Worm (Caenorhabditis elegans) whole organism, mixed stage, embryonic: ENCODE results near the gene Y75B8A.44.
A peak's percentile ranks its signal among the peaks of the same experiment; 100 is the strongest.
"Not testable (repeated sequence)": the region's sequence is repeated elsewhere in the genome, so short reads cannot be mapped to it uniquely, and the experiment has no call there.

Experiments
- M03D4.4 ChIP-seq: sonication (generic microtip); optimal IDR thresholded peaks from 2 replicates; lab custom pipeline; 2017; ENCODE audit warnings: mild to moderate bottlenecking, missing genetic modification characterization, missing compliant biosample characterization
- bed-3 ChIP-seq: fragments of 200-800 bp; sonication (Bioruptor generic); optimal IDR thresholded peaks from 3 replicates; lab custom pipeline; 2018; ENCODE audit warnings: mild to moderate bottlenecking, missing genetic modification characterization, moderate library complexity, missing compliant biosample characterization
- blmp-1 ChIP-seq: fragments of 150-350 bp; optimal IDR thresholded peaks from 2 replicates; lab custom pipeline; 2014; ENCODE audit warnings: missing biosample characterization, missing genetic modification characterization
- ceh-39 ChIP-seq: fragments of 150-350 bp; optimal IDR thresholded peaks from 2 replicates; lab custom pipeline; 2014; ENCODE audit warnings: missing biosample characterization, missing genetic modification characterization
- ceh-43 ChIP-seq: fragments of 200-800 bp; sonication (Bioruptor generic); optimal IDR thresholded peaks from 2 replicates; lab custom pipeline; 2018; ENCODE audit warnings: mild to moderate bottlenecking, missing genetic modification characterization, moderate library complexity, missing compliant biosample characterization
- ces-1 ChIP-seq: fragments of 150-350 bp; optimal IDR thresholded peaks from 2 replicates; lab custom pipeline; 2014; ENCODE audit warnings: missing biosample characterization, missing genetic modification reagents, missing genetic modification characterization
- drap-1 ChIP-seq: fragments of 200-800 bp; sonication (Bioruptor generic); optimal IDR thresholded peaks from 3 replicates; lab custom pipeline; 2018; ENCODE audit warnings: mild to moderate bottlenecking, missing genetic modification characterization, missing compliant biosample characterization
- elt-1 ChIP-seq: sonication (generic microtip); optimal IDR thresholded peaks from 2 replicates; lab custom pipeline; 2017; ENCODE audit warnings: missing genetic modification characterization, mild to moderate bottlenecking, missing compliant biosample characterization, antibody characterized with exemption, moderate library complexity, borderline replicate concordance; ENCODE audit not compliant: insufficient read depth
- elt-3 ChIP-seq: fragments of 150-350 bp; optimal IDR thresholded peaks from 2 replicates; lab custom pipeline; 2014; ENCODE audit warnings: missing biosample characterization, missing genetic modification characterization
- flh-1 ChIP-seq: fragments of 200-800 bp; sonication (Bioruptor generic); optimal IDR thresholded peaks from 2 replicates; lab custom pipeline; 2018; ENCODE audit warnings: mild to moderate bottlenecking, missing genetic modification characterization, moderate library complexity, missing compliant biosample characterization
- ham-2 ChIP-seq: fragments of 200-800 bp; sonication (Bioruptor generic); optimal IDR thresholded peaks from 2 replicates; lab custom pipeline; 2018; ENCODE audit warnings: mild to moderate bottlenecking, missing genetic modification characterization, missing compliant biosample characterization
- hlh-1 ChIP-seq: fragments of 150-350 bp; optimal IDR thresholded peaks from 2 replicates; lab custom pipeline; 2014; ENCODE audit warnings: missing biosample characterization, missing genetic modification reagents, missing genetic modification characterization
- lin-13 ChIP-seq: fragments of 150-350 bp; optimal IDR thresholded peaks from 2 replicates; lab custom pipeline; 2014; ENCODE audit warnings: missing biosample characterization, missing genetic modification characterization
- lin-32 ChIP-seq: fragments of 200-800 bp; sonication (Bioruptor generic); optimal IDR thresholded peaks from 2 replicates; lab custom pipeline; 2018; ENCODE audit warnings: mild to moderate bottlenecking, missing genetic modification characterization, missing compliant biosample characterization
- mab-5 ChIP-seq: fragments of 150-350 bp; optimal IDR thresholded peaks from 2 replicates; lab custom pipeline; 2014; ENCODE audit warnings: missing biosample characterization, missing genetic modification characterization
- mep-1 ChIP-seq: fragments of 150-350 bp; optimal IDR thresholded peaks from 2 replicates; lab custom pipeline; 2017; ENCODE audit warnings: missing biosample characterization, missing genetic modification reagents, missing genetic modification characterization, inconsistent platforms
- mls-2 ChIP-seq: sonication (generic microtip); optimal IDR thresholded peaks from 2 replicates; lab custom pipeline; 2016; ENCODE audit warnings: mild to moderate bottlenecking, missing genetic modification characterization, moderate library complexity, missing compliant biosample characterization
- nhr-12 ChIP-seq: fragments of 150-350 bp; optimal IDR thresholded peaks from 2 replicates; lab custom pipeline; 2014; ENCODE audit warnings: missing biosample characterization, missing genetic modification characterization
- nhr-2 ChIP-seq: fragments of 150-350 bp; optimal IDR thresholded peaks from 2 replicates; lab custom pipeline; 2014; ENCODE audit warnings: missing biosample characterization, missing genetic modification characterization
- nhr-237 ChIP-seq: fragments of 150-350 bp; optimal IDR thresholded peaks from 2 replicates; lab custom pipeline; 2014; ENCODE audit warnings: missing biosample characterization, missing genetic modification characterization
- nhr-28 ChIP-seq: fragments of 150-350 bp; optimal IDR thresholded peaks from 2 replicates; lab custom pipeline; 2014; ENCODE audit warnings: missing biosample characterization, missing genetic modification characterization
- nhr-76 ChIP-seq: sonication (generic microtip); optimal IDR thresholded peaks from 2 replicates; lab custom pipeline; 2017; ENCODE audit warnings: missing biosample characterization, missing genetic modification characterization
- pha-4 ChIP-seq: fragments of 150-350 bp; optimal IDR thresholded peaks from 2 replicates; lab custom pipeline; 2018; ENCODE audit warnings: missing biosample characterization, missing genetic modification reagents, missing genetic modification characterization
- sem-2 ChIP-seq: fragments of 200-800 bp; sonication (Bioruptor generic); optimal IDR thresholded peaks from 2 replicates; lab custom pipeline; 2018; ENCODE audit warnings: mild to moderate bottlenecking, missing genetic modification characterization, missing compliant biosample characterization
- snpc-4 ChIP-seq: fragments of 150-350 bp; optimal IDR thresholded peaks from 2 replicates; lab custom pipeline; 2014; ENCODE audit warnings: missing biosample characterization, missing genetic modification characterization
- sptf-1 ChIP-seq: sonication (generic microtip); optimal IDR thresholded peaks from 2 replicates; lab custom pipeline; 2017; ENCODE audit warnings: mild to moderate bottlenecking, missing genetic modification characterization, moderate library complexity, missing compliant biosample characterization
- tbx-8 ChIP-seq: fragments of 200-800 bp; sonication (Bioruptor generic); optimal IDR thresholded peaks from 2 replicates; lab custom pipeline; 2018; ENCODE audit warnings: mild to moderate bottlenecking, missing genetic modification characterization, moderate library complexity, missing compliant biosample characterization
- unc-120 ChIP-seq: sonication (generic microtip); optimal IDR thresholded peaks from 2 replicates; lab custom pipeline; 2017; ENCODE audit warnings: missing genetic modification characterization, missing compliant biosample characterization; ENCODE audit not compliant: poor library complexity, severe bottlenecking
- unc-39 ChIP-seq: fragments of 150-350 bp; optimal IDR thresholded peaks from 2 replicates; lab custom pipeline; 2014; ENCODE audit warnings: missing biosample characterization, missing genetic modification characterization
- unc-62 ChIP-seq: fragments of 150-350 bp; optimal IDR thresholded peaks from 2 replicates; lab custom pipeline; 2014; ENCODE audit warnings: missing biosample characterization, missing genetic modification reagents, missing genetic modification characterization
- zip-8 ChIP-seq: fragments of 150-350 bp; optimal IDR thresholded peaks from 2 replicates; lab custom pipeline; 2014; ENCODE audit warnings: missing biosample characterization, missing genetic modification characterization

The Y75B8A.44 gene

ce11 chrIII:12164414-12164813 is 29.9 kb upstream of the Y75B8A.44 start:
- no peak for TF ChIP-seq bed-3 (GFP tag; lab: Kevin White, UChicago)
- no peak for TF ChIP-seq lin-32

DNA sequence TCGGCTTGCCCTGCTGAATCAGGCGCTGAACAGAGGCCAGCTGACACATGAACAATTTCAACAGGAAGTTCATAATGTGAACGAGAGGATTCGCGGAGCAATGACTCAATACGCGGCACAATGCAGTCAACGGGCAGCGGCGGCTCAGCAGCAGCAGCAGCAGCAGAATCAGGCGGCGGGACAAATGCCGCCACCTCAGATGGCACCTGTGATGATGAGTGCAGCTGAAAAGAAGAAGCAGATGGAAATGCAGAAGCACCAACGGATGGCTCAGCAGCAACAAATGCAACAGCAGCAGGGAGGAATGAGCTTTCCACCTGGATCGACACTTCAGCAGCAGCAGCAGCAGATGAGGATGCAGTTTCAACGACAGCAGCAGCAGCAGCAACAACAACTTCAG is 29.0 kb upstream of the Y75B8A.44 start:
- TF ChIP-seq nhr-12 (tag; lab: Kevin White, UChicago): no peak
- TF ChIP-seq unc-39: no peak
- TF ChIP-seq elt-1 (tag; lab: Kevin White, UChicago): no peak
- no peak for TF ChIP-seq mls-2 (tag; lab: Kevin White, UChicago)
- TF ChIP-seq drap-1 (GFP tag; lab: Kevin White, UChicago): no peak
- TF ChIP-seq mep-1 (tag; lab: Kevin White, UChicago): no peak
- no peak for TF ChIP-seq snpc-4
- no peak for TF ChIP-seq ceh-43 (GFP tag; lab: Kevin White, UChicago)
- no peak for TF ChIP-seq sptf-1 (tag; lab: Kevin White, UChicago)
- TF ChIP-seq nhr-2 (tag; lab: Kevin White, UChicago): no peak
- no peak for TF ChIP-seq nhr-76 (tag; lab: Kevin White, UChicago)
- no peak for TF ChIP-seq flh-1 (GFP tag; lab: Kevin White, UChicago)
- no peak for TF ChIP-seq elt-3 (tag; lab: Kevin White, UChicago)
- TF ChIP-seq blmp-1 (tag; lab: Kevin White, UChicago): no peak
- TF ChIP-seq tbx-8 (GFP tag; lab: Kevin White, UChicago): no peak
- no peak for TF ChIP-seq sem-2 (GFP tag; lab: Kevin White, UChicago)

DNA sequence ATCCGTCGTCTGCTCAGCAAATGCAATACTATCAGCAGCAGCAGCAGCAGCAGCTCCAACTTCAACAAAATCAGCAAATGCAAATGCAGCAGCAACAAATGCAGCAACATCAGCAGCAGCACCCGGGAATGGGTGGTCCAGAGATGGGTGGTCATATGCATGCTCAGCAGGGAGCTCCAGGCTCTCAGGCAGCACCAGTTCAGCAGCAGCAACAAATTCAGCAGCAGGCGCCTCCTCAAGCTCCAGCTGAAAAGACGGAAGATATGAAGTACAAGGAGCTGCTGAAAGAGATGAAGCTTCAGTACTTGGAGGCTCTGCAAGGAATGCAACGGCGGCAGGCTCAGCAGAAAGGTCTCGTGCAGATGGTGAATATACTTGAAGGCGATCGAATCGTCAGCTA is 27.3 kb upstream of the Y75B8A.44 start:
- TF ChIP-seq elt-3 (tag; lab: Kevin White, UChicago) (no peak), sptf-1 (tag; lab: Kevin White, UChicago) (no peak), lin-13 (tag; lab: Kevin White, UChicago) (no peak), M03D4.4 (tag; lab: Kevin White, UChicago) (no peak), nhr-237 (tag; lab: Kevin White, UChicago) (no peak), zip-8 (tag; lab: Kevin White, UChicago) (no peak), ceh-39 (tag; lab: Kevin White, UChicago) (no peak), nhr-12 (tag; lab: Kevin White, UChicago) (no peak), nhr-28 (tag; lab: Kevin White, UChicago) (no peak), elt-1 (tag; lab: Kevin White, UChicago) (no peak), mab-5 (tag; lab: Kevin White, UChicago) (no peak), blmp-1 (tag; lab: Kevin White, UChicago) (no peak), ceh-43 (GFP tag; lab: Kevin White, UChicago) (no peak), flh-1 (GFP tag; lab: Kevin White, UChicago) (no peak), nhr-2 (tag; lab: Kevin White, UChicago) (no peak)

DNA sequence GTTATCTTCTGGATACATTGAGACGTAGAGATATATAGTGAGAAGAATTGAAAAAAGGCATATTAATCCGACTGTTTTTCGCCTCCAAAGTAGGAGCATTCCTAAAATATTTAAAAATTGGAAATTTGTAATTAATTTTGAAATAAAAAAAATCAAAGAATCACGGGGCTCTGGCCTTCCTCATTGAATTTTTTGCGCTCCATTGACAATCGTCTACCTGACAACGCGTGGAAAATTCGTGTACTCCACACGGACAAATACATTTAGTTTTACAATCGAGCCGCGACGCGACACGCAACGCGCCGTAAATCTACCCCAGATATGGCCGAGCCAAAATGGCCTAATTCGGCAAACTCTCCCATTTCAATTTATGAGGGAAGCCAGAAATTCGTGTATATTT is 17.1 kb upstream of the Y75B8A.44 start, which contains the start of gene gly-11:
TSS of gene gly-11 (minus strand) at position 101 of the 400 bp plus-strand sequence.
- not testable (repeated sequence) for TF ChIP-seq elt-3 (tag; lab: Kevin White, UChicago); zip-8 (tag; lab: Kevin White, UChicago); ces-1 (GFP tag; lab: Kevin White, UChicago)

ce11 chrIII:12178121-12178520 is 16.2 kb upstream of the Y75B8A.44 start:
- TF ChIP-seq nhr-12 (tag; lab: Kevin White, UChicago): no peak
- TF ChIP-seq unc-120 (tag; lab: Kevin White, UChicago): peak; percentile 34
- TF ChIP-seq ham-2 (GFP tag; lab: Kevin White, UChicago): peak; percentile 58
- peak; percentile 68 for TF ChIP-seq pha-4 (tag; lab: Kevin White, UChicago)
- TF ChIP-seq elt-3 (tag; lab: Kevin White, UChicago): no peak
- TF ChIP-seq mep-1 (tag; lab: Kevin White, UChicago): peak; percentile 53
- TF ChIP-seq hlh-1 (tag; lab: Kevin White, UChicago): peak; percentile 2
- TF ChIP-seq sptf-1 (tag; lab: Kevin White, UChicago): no peak
- no peak for TF ChIP-seq nhr-237 (tag; lab: Kevin White, UChicago)
- peak; percentile 53 for TF ChIP-seq blmp-1 (tag; lab: Kevin White, UChicago)
- no peak for TF ChIP-seq unc-62 (GFP tag; lab: Kevin White, UChicago)
